Fruit fly (Drosophila melanogaster): Measurements from ENCODE around the gene Epp.

Gene Epp

DNA sequence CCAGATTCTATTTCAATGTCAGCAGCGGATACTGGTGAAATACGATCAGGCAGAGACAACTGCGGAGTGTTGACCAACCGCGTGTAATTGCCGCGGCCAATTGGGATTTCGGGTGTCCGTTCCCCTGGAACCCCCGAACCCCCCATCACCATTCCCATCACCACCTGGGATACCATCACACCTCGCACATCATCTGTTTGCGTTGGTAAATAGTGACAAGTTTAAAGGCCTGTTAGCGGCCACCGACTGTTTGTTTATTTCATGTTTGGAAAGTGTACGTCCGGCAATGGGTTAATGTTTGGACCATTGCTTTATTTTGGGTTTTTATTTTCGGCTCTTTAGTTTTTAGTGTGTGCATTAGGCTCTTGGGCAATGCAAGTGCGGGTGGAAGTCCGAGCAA, 45.7 kb downstream of the Epp start:
- no peak for TF ChIP-seq jim (GFP tag; optimal IDR thresholded peaks at IDR 0.05)
- no peak for TF ChIP-seq Hr78 (GFP tag; optimal IDR thresholded peaks at IDR 0.05)

DNA sequence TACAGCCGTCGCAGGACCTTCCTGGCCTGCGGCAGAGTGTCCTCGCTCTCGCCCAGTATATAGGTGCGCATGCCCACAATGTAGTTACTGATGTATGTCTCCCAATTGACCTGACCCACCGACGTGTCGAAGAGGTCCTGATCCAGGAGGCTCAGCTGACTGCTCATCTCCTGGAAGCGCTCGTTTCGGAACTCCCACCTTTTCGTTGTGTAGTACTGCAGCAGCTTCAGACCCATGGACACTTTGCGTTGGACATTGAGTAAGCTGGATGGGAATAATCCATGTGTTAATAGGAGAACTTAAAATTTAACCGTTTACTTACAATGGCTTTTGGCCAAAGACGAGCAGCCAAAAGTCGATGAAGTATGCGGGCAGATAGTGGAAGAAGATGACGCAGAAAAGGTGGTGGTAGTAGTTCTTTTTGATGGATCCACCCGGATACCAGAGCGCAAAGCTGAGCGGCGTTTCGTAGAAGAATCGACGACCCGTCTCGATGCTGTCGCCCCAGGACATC, 48.8 kb downstream of the Epp start:
- TF ChIP-seq fru (GFP tag; optimal IDR thresholded peaks at IDR 0.05) (no peak), sage (GFP tag; optimal IDR thresholded peaks at IDR 0.05) (no peak), dmrt93B (GFP tag; optimal IDR thresholded peaks at IDR 0.05) (no peak), dsf (GFP tag; optimal IDR thresholded peaks at IDR 0.05; ENCODE audit: borderline replicate concordance) (no peak), sv (GFP tag; optimal IDR thresholded peaks at IDR 0.05) (no peak), GATAd (GFP tag; optimal IDR thresholded peaks at IDR 0.05) (no peak), Dif (GFP tag; optimal IDR thresholded peaks at IDR 0.05; ENCODE audit: partially characterized antibody) (no peak), jim (GFP tag; optimal IDR thresholded peaks at IDR 0.05) (no peak)

DNA sequence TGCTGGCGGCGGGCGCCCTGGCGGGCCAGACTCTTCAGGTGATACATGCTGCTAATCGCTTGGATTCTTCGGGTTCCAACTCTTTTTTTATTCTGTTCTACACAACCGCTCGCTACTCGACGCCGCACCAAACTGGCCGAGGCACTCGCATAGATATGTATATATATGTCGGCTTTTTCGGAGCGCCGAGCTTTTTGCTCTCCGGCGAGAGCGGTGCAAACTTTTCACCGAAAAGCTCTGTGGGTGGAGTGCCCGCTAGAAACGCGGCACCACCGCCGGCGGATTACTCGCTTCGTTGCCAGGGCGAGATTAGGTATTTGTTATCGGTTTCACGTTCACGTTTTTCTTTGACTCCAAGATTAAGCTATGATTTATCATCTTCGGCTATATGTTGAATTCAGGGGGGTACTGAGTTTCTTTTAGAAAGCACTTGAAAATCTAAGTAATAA, 49.7 kb downstream of the Epp start, which contains the start of gene Gdh:
Gdh (minus strand) TSS at position 137 of the 449 bp plus-strand sequence.
- TF ChIP-seq rgr (GFP tag; optimal IDR thresholded peaks at IDR 0.05) (peak; percentile 18), Vsx2 (GFP tag; optimal IDR thresholded peaks at IDR 0.05; ENCODE audit: partially characterized antibody) (no peak), dl (GFP tag; optimal IDR thresholded peaks at IDR 0.05; ENCODE audit: insufficient read depth in 1 of 2, partially characterized antibody in 2 of 2) (peak; percentile 42 to 76), HLH106 (tag; optimal IDR thresholded peaks at IDR 0.05) (peak; percentile 15), Dif (GFP tag; optimal IDR thresholded peaks at IDR 0.05; ENCODE audit: partially characterized antibody) (peak; percentile 85), Jra (GFP tag; optimal IDR thresholded peaks at IDR 0.05) (no peak), brk (GFP tag; optimal IDR thresholded peaks at IDR 0.05) (no peak), Rel (GFP tag; optimal IDR thresholded peaks at IDR 0.05) (no peak), Rel (tag; optimal IDR thresholded peaks at IDR 0.05) (peak; percentile 49), Sp1 (GFP tag; optimal IDR thresholded peaks at IDR 0.05) (peak; percentile 33), h (GFP tag; optimal IDR thresholded peaks at IDR 0.05) (peak; percentile 33), GATAd (GFP tag; optimal IDR thresholded peaks at IDR 0.05) (no peak), dmrt93B (GFP tag; optimal IDR thresholded peaks at IDR 0.05) (no peak)

- TF ChIP-seq dl (GFP tag; optimal IDR thresholded peaks at IDR 0.05; ENCODE audit: insufficient read depth in 1 of 2, partially characterized antibody in 2 of 2) (no peak), Vsx2 (GFP tag; optimal IDR thresholded peaks at IDR 0.05; ENCODE audit: partially characterized antibody) (no peak), h (GFP tag; optimal IDR thresholded peaks at IDR 0.05) (no peak), psq (GFP tag; optimal IDR thresholded peaks at IDR 0.05) (no peak), Hr83 (GFP tag; optimal IDR thresholded peaks at IDR 0.05; ENCODE audit: poor library complexity, severe bottlenecking) (no peak), pan (optimal IDR thresholded peaks at IDR 0.05) (no peak), sv (GFP tag; optimal IDR thresholded peaks at IDR 0.05) (no peak), lola (GFP tag; optimal IDR thresholded peaks at IDR 0.05) (no peak), dsf (GFP tag; optimal IDR thresholded peaks at IDR 0.05; ENCODE audit: borderline replicate concordance) (no peak), Sp1 (GFP tag; optimal IDR thresholded peaks at IDR 0.05) (no peak), Mio (GFP tag; optimal IDR thresholded peaks at IDR 0.05) (no peak), Myc (optimal IDR thresholded peaks at IDR 0.05) (no peak), Jra (GFP tag; optimal IDR thresholded peaks at IDR 0.05) (no peak), sage (GFP tag; optimal IDR thresholded peaks at IDR 0.05) (no peak), usp (GFP tag; optimal IDR thresholded peaks at IDR 0.05) (no peak), ey (GFP tag; optimal IDR thresholded peaks at IDR 0.05) (no peak), rgr (GFP tag; optimal IDR thresholded peaks at IDR 0.05) (no peak), CG9705 (GFP tag; optimal IDR thresholded peaks at IDR 0.05) (no peak), CG32264 (GFP tag; optimal IDR thresholded peaks at IDR 0.05) (no peak), tai (GFP tag; optimal IDR thresholded peaks at IDR 0.05) (no peak)
Measured at dm6 chr3R:23942550-23942949, 50.2 kb downstream of the Epp start.

DNA sequence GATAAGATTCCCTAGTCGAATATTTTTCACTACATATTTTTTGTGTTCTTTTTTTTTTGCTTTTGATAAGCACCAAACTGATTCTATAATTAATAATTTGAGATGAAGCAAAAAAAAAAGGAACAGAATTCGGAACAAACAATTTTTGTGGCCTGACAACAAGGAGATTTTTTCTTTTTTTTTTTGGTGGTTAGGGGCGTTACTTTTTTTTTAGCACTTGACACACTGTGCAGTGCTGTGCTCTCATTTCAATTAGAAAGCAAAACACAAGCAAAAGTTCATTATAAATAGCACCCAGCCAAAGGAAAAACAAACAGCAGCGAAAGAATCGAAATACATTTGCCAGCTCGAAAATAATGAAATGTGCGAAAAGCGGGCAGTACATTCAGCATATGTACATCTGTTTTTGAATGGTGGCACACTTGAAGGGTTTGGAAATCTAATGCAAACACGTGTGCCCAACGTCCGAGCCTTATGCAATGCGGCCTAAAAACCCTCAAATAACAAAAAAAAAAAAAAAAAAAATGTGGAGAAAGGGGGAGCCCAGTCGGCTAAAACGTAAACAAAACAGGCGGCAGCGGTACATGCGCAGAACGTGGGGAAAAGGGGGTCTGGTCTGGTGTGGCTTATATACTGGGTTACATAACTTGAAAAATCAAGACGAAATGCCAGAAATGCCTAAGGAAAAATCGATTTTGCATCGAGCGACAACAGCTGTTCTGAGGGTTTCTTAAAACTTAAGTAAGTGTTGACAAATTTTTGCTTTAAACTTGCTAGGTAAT, 50.9 kb downstream of the Epp start:
- TF ChIP-seq pan (optimal IDR thresholded peaks at IDR 0.05) = no peak
- TF ChIP-seq dmrt93B (GFP tag; optimal IDR thresholded peaks at IDR 0.05) = no peak
- TF ChIP-seq Hr83 (GFP tag; optimal IDR thresholded peaks at IDR 0.05; ENCODE audit: poor library complexity, severe bottlenecking) = no peak
- peak; percentile 29 for TF ChIP-seq woc (GFP tag; optimal IDR thresholded peaks at IDR 0.05)
- no peak for TF ChIP-seq brk (GFP tag; optimal IDR thresholded peaks at IDR 0.05)
- TF ChIP-seq h (GFP tag; optimal IDR thresholded peaks at IDR 0.05) = peak; percentile 30
- TF ChIP-seq dl (GFP tag; optimal IDR thresholded peaks at IDR 0.05; ENCODE audit: insufficient read depth in 1 of 2, partially characterized antibody in 2 of 2) = no peak
- TF ChIP-seq Dfd (GFP tag; optimal IDR thresholded peaks at IDR 0.05) = no peak
- no peak for TF ChIP-seq CG9705 (GFP tag; optimal IDR thresholded peaks at IDR 0.05)
- peak; percentile 21 for TF ChIP-seq ey (GFP tag; optimal IDR thresholded peaks at IDR 0.05)
- TF ChIP-seq CG32264 (GFP tag; optimal IDR thresholded peaks at IDR 0.05) = no peak
- no peak for TF ChIP-seq N (GFP tag; optimal IDR thresholded peaks at IDR 0.05)
- no peak for TF ChIP-seq tai (GFP tag; optimal IDR thresholded peaks at IDR 0.05)
- peak; percentile 30 for TF ChIP-seq fru (GFP tag; optimal IDR thresholded peaks at IDR 0.05)
- no peak for TF ChIP-seq OdsH (GFP tag; optimal IDR thresholded peaks at IDR 0.05)
- no peak for TF ChIP-seq Hr78 (GFP tag; optimal IDR thresholded peaks at IDR 0.05)
- TF ChIP-seq Sp1 (GFP tag; optimal IDR thresholded peaks at IDR 0.05) = no peak
- TF ChIP-seq Mio (GFP tag; optimal IDR thresholded peaks at IDR 0.05) = no peak
- TF ChIP-seq Vsx2 (GFP tag; optimal IDR thresholded peaks at IDR 0.05; ENCODE audit: partially characterized antibody) = no peak
- TF ChIP-seq Jra (GFP tag; optimal IDR thresholded peaks at IDR 0.05) = no peak
- no peak for TF ChIP-seq GATAd (GFP tag; optimal IDR thresholded peaks at IDR 0.05)
- no peak for TF ChIP-seq Dif (GFP tag; optimal IDR thresholded peaks at IDR 0.05; ENCODE audit: partially characterized antibody)
- TF ChIP-seq Myc (optimal IDR thresholded peaks at IDR 0.05) = no peak
- TF ChIP-seq foxo (GFP tag; optimal IDR thresholded peaks at IDR 0.05) = peak; percentile 34 to 50
- no peak for TF ChIP-seq br (GFP tag; optimal IDR thresholded peaks at IDR 0.05)
- no peak for TF ChIP-seq HLH106 (tag; optimal IDR thresholded peaks at IDR 0.05)

Measured in whole organism, wandering third instar larva.